Worm (Caenorhabditis elegans) whole organism, L4 larva: Measurements from ENCODE around the gene F21C10.11.

Experiments
- hmg-1.1 ChIP-seq: fragments of 200-800 bp; sonication (Bioruptor generic); IDR thresholded peaks from 2 replicates; pipeline ENCODE4 v1.3.6; 2022; ENCODE audit warnings: missing genetic modification reagents, missing genetic modification characterization, missing compliant biosample characterization
- nhr-11 ChIP-seq: fragments of 150-350 bp; optimal IDR thresholded peaks from 2 replicates; lab custom pipeline; 2014; ENCODE audit warnings: missing biosample characterization, missing genetic modification characterization
- nhr-111 ChIP-seq: fragments of 200-800 bp; sonication (Bioruptor generic); optimal IDR thresholded peaks from 2 replicates; lab custom pipeline; 2018; ENCODE audit warnings: mild to moderate bottlenecking, missing genetic modification characterization, missing compliant biosample characterization

- TF ChIP-seq nhr-11 (no peak), nhr-111 (GFP tag; lab: Kevin White, UChicago) (no peak), hmg-1.1 (GFP tag; lab: Robert Waterston, UW) (no peak)
Observed at ce11 chrV:9165073-9165699, 41.9 kb downstream of the F21C10.11 start, which contains the start of gene col-10.
